Fruit fly (Drosophila melanogaster) S2 (cell line): ENCODE measurements around the gene CG33995.

Experiments
- CG8478 ChIP-seq: fragments of >200 bp; optimal IDR thresholded peaks from 2 replicates; lab custom pipeline; 2018
- CTCF ChIP-seq, 2 experiments: fragments of >200 bp; optimal IDR thresholded peaks; 2 replicates each; lab custom pipeline; 2018

CG33995 gene

DNA sequence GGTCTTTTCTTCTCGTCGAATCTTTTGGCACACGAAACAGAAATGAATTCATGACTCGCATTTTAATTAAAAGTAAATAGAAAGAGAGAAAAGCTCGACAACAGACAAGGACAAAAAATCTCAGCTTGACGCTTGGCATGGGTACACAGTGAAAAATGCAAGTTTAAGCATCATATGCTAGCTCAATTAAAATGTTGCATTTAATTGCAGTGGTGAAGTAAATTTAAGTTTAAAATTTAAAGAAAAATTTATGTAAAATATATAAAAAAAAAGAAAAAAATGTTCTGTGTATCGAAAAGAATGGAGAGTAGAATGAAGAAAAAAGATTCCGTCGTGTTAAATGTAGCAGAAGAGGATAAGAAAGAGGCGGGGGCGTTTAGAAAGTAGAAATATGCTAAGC is 42.5 kb downstream of the CG33995 start:
- TF ChIP-seq CTCF (optimal IDR thresholded peaks at IDR 0.05; lab: Kevin White, UChicago) (no peak), CG8478 (lab: Kevin White, UChicago) (no peak)

DNA sequence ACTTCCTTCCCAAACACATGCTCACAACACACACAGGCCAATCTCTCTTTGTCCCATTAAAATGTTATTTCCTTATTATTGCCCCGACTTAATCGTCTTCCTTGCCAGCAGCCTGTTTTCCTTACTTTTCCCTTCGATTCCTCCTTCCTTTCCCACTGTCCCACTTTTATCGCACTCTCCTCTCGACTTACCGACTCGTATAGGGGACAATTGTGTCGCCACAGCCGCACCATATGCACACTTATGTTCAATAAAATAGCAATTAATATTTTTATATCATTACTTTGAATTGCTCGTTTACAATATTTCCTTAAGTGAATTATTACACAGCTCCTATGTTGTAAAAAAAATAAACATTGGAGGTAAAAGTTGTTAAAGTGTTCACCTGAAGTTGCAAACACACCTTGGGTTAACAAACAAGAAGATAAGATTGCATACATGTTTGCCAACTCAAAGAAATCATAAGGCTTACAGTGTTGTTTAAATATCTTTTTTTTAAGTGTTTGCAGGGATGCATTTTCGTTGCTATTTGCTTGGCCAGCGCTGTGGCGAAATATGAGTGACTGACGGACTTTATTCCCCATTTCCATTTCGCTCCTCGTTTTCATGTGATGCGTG is 43.9 kb downstream of the CG33995 start:
- TF ChIP-seq CTCF (optimal IDR thresholded peaks at IDR 0.05; lab: Kevin White, UChicago), result no peak
- TF ChIP-seq CG8478 (lab: Kevin White, UChicago), result no peak

DNA sequence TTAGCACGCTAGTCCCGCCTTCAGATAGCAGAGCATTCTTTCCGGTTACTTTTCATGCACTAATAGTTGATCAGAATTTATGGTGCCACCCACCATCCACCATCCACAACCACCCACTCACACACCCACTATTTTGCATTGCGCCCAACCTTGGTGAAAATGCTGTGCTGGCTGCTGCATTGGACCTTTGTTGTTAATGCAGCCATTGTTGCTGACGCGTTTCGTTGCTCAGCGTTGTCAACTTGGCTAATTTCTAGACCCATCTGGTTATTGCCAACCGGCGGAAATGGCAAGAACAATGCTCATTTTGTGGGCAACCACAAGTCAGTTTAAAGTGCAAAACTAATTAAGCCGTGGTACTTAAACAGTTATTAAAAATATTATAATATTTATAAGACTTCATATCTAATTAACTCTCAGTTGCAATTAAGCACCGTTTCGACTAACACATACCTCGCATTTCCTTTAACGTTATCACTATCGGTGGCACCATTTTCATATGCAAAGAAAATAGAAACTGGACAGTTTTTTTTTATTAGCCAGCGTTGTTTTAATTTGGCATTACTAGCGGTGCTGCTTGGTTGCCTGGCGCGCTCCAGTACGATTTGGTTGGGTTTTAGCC is 45.7 kb downstream of the CG33995 start:
- TF ChIP-seq CTCF (optimal IDR thresholded peaks at IDR 0.05; lab: Kevin White, UChicago) (no peak), CG8478 (lab: Kevin White, UChicago) (no peak)

DNA sequence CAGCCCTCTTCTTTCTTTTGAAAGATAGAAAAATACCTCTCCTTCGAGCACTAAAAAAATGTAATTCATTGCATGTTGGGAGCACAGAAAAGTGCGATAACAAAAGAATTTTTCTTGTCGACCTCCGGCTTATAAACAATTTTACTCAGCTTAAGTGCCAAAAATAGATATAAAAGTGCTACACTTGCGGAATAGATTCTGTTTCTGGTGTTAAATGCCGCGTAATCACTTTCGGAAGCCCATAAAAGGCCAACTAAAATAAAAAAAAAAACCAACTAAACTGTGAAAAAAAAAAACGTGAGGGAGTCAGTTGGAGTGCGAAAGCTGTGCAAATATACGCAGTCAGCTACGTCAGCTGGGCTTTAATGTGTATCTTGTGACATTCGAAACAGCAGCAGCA is 46.6 kb downstream of the CG33995 start:
- TF ChIP-seq CG8478 (lab: Kevin White, UChicago), result no peak
- TF ChIP-seq CTCF (optimal IDR thresholded peaks at IDR 0.05; lab: Kevin White, UChicago), result no peak

DNA sequence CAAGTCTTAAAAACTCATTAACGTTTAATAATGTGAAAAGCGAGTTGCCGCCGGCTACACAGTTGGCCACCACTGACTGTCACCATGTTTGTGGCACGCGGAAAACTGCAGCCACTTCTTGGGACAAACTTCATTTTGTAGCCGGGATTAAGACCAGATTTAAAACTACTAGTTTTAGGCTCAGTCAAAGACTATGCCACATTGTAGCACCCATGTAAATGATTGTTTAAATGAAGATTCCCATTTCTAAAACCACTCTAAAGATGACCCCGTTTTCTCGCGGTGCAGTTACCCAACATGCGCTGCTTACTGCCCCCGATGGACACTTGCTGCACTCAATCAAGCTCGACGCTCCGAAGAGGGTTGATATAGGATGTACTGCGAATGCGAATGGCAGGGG is 47.3 kb downstream of the CG33995 start:
- TF ChIP-seq CG8478 (lab: Kevin White, UChicago) (no peak), CTCF (optimal IDR thresholded peaks at IDR 0.05; lab: Kevin White, UChicago) (no peak)

DNA sequence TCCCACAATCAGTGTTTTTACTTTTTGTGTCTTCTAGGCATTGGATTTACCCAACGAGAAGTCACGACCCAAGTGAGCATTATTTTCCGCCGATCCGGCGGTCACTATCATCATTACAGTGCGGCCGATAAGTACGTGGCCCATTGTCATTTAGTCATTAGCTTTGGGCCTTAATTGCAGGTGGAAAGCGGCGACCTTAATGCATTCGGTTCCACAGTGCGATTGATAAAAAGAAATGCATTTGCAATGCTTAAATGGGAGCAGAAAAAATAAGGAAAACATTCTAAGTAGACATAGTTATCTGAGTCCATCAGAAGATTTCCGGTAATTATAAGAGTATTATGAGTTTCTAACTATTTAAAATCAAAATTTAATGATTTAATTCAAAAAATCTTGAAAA is 49.1 kb downstream of the CG33995 start:
- TF ChIP-seq CTCF (optimal IDR thresholded peaks at IDR 0.05; lab: Kevin White, UChicago), result no peak
- TF ChIP-seq CG8478 (lab: Kevin White, UChicago), result no peak

DNA sequence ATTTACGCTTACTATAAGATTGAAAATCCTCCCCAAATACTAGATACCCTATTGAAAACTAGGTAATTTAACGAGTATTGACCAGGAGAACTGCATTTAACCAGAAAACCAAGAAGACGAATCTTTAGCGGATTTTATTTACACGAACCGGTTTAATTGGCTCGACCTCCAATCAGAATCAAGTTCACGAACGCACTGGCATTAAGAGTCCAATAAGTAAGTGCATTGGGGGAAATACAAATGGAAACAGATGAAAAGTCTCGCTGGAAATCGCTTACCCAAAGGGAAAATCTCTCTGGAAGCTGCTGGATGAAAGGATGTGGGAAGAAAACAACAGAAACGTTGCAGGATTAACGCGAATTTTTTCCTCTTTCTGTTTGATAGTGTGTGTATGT is 49.5 kb downstream of the CG33995 start:
- no peak for TF ChIP-seq CG8478 (lab: Kevin White, UChicago)
- no peak for TF ChIP-seq CTCF (optimal IDR thresholded peaks at IDR 0.05; lab: Kevin White, UChicago)

DNA sequence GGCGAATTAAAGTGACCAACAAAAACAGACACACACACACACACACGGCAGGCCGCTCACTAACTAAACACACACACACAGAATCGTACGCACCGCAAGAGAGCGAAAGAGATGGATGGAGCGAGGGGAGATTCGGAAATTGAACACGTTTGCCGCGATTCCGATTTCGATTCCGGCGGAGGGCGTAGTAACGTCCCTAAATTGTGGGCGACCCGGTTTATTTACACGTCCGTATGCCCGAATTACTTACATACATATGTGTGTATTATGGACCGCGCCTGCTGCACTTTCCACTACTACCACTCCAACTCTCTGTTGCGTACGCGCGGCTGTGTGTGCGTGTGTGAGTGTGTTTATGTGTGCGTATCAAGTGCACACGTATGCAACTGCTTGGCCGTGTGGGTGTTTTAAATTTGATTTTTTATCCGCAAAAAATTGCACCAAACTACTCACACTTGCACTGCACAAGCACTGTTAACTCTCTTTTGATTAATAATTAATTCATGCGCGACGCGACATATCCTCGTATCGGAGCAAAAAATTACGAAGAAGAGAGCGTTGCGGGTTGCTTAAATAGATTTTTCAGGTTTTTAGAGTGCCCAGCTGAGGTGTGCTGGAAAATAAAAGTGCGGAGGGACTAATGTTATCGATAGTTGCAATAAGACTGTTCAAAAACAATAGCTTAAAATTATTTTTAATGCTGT is 50.1 kb downstream of the CG33995 start, which contains the start of gene Pgant5:
TSS of gene Pgant5 (minus strand) at position 601 of the 704 bp plus-strand sequence.
- TF ChIP-seq CG8478 (lab: Kevin White, UChicago) (no peak), CTCF (optimal IDR thresholded peaks at IDR 0.05; lab: Kevin White, UChicago) (no peak)

DNA sequence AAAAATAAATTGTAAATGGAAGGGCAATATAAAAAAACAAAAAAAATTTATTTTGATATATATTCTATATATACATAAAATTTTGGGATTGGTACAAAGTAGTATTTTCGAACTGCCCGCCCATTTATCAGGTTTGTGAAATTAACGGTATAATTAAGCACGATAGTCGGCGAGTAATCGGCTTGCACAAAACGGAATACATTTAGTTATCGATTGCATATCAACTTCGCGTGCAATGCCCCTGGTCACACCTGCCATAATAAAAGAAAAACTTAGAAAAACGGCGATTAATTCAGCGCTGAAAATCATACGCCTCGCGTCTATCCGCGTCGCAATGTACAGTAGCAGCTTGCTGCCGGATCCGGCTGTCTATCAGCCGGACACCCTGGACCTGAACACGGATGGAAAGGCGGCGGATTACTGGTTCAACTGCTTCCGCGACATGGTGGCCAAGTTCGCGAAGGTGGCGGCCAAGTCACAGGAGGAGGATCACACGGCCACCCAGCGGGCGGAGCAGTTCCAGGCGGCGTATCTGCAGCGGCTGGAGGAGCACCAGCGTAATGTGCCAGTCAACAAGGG is 50.8 kb downstream of the CG33995 start, which contains the start of gene CG5828:
TSS of gene CG5828 (plus strand) at position 205 of the 579 bp plus-strand sequence.
- TF ChIP-seq CG8478 (lab: Kevin White, UChicago), result no peak
- TF ChIP-seq CTCF (optimal IDR thresholded peaks at IDR 0.05; lab: Kevin White, UChicago), result no peak

DNA sequence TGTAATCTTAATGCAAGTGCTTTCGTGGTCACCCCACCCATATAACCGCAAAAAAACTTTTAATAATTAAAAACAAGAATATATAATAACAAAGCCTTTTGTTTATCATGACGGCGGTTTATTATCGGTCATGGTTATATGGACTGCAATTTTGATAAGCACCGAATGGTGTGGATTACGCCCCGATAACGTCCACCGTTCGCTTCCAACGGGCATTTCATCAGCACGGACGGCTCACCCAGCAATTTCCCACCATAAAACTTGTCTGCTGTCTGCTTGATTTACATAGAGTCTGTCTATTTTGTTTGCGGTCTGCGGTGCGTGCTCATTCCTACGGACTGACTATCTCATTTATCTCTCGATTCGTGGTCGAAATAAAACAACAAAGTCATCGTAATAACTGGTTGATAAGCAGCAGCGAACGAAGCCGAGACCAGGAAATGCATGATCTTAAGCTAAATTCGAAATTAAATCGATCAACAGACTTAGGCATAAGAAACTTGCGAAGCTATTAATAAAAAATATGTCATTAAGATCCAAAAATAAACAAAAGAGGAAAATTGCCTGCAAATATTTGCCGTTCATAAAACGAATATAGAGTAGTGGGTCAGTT is 52.4 kb downstream of the CG33995 start:
- TF ChIP-seq CG8478 (lab: Kevin White, UChicago) (no peak), CTCF (optimal IDR thresholded peaks at IDR 0.05; lab: Kevin White, UChicago) (no peak)

DNA sequence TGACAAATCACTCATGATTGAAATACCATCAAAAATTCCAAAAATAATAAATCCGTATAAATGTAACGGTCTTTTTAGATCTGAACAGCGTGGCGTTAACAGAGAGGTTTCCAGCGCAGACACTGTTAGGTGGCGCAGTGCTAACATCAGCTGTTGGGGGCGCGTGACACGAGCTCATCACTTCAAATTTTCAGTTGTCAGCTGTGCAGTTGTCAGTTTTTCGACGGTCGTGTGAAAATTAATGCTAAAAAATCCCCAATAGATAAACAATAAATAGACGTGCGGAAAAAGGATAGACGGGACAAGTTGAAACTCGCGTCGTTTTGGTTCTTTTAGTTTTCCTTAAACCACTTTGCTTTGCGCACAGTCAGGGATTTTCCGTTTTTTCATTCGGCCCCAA is 53.2 kb downstream of the CG33995 start, which contains the start of gene CG4230:
TSS of gene CG4230 (plus strand) at position 6 of the 400 bp plus-strand sequence.
- TF ChIP-seq CG8478 (lab: Kevin White, UChicago) (no peak), CTCF (optimal IDR thresholded peaks at IDR 0.05; lab: Kevin White, UChicago) (no peak)

DNA sequence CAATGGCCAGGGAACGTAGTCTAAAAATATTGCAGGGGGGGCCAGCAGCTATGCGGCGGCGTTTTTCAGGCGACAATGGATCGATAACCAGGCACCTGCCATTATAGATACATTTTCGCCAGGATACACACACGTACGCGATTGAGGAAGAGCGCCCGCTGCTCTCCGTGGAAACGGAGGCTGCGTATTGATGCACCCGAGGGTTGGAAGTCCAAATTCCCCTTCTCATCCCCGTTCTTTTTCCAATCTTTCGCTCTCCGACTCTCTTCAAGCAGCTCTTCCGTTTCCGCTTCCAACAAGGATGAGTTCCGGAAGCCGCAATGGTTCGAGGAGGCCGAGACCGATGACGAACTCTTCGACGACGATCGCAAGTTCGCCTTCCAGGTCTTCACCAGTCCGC is 53.7 kb downstream of the CG33995 start:
- TF ChIP-seq CTCF (optimal IDR thresholded peaks at IDR 0.05; lab: Kevin White, UChicago) (no peak), CG8478 (lab: Kevin White, UChicago) (no peak)
